Worm (Caenorhabditis elegans) whole organism, L3 larva: ENCODE data around the gene faxc-2.

Experiments
- R02D3.7 ChIP-seq: fragments of 150-350 bp; optimal IDR thresholded peaks from 2 replicates; lab custom pipeline; 2014; ENCODE audit warnings: missing biosample characterization, missing genetic modification characterization
- ZK546.5 ChIP-seq: sonication (generic microtip); optimal IDR thresholded peaks from 2 replicates; lab custom pipeline; 2017; ENCODE audit warnings: missing biosample characterization, missing genetic modification characterization
- aly-2 ChIP-seq: fragments of 150-350 bp; optimal IDR thresholded peaks from 2 replicates; lab custom pipeline; 2014; ENCODE audit warnings: missing biosample characterization, missing genetic modification characterization
- ama-1 ChIP-seq: fragments of 150-350 bp; optimal IDR thresholded peaks from 2 replicates; lab custom pipeline; 2018
- ceh-28 ChIP-seq: fragments of 150-350 bp; optimal IDR thresholded peaks from 2 replicates; lab custom pipeline; 2014; ENCODE audit warnings: missing biosample characterization, missing genetic modification reagents, missing genetic modification characterization
- ceh-82 ChIP-seq: fragments of 150-350 bp; optimal IDR thresholded peaks from 2 replicates; lab custom pipeline; 2014; ENCODE audit warnings: missing biosample characterization, missing genetic modification characterization
- ceh-9 ChIP-seq: sonication (generic microtip); optimal IDR thresholded peaks from 2 replicates; lab custom pipeline; 2018; ENCODE audit warnings: missing biosample characterization, missing genetic modification characterization
- daf-12 ChIP-seq: fragments of 150-350 bp; optimal IDR thresholded peaks from 2 replicates; lab custom pipeline; 2014; ENCODE audit warnings: missing biosample characterization, missing genetic modification reagents, missing genetic modification characterization
- egl-5 ChIP-seq: fragments of 150-350 bp; optimal IDR thresholded peaks from 2 replicates; lab custom pipeline; 2017; ENCODE audit warnings: missing biosample characterization, missing genetic modification reagents, missing genetic modification characterization, inconsistent platforms
- elt-1 ChIP-seq: fragments of 150-350 bp; optimal IDR thresholded peaks from 2 replicates; lab custom pipeline; 2014; ENCODE audit warnings: missing biosample characterization, missing genetic modification characterization
- elt-2 ChIP-seq: sonication (generic microtip); optimal IDR thresholded peaks from 2 replicates; lab custom pipeline; 2016; ENCODE audit warnings: missing genetic modification reagents, mild to moderate bottlenecking, missing genetic modification characterization, missing compliant biosample characterization
- elt-3 ChIP-seq, 3 experiments: fragments of 150-350 bp in 1 of 3; sonication (generic microtip) in 2 of 3; optimal IDR thresholded peaks; 2 replicates in 2 of 3; 4 replicates in 1 of 3; lab custom pipeline; 2014 to 2017; ENCODE audit warnings: missing biosample characterization in 3 of 3, missing genetic modification characterization in 3 of 3
- eor-1 ChIP-seq, 2 experiments: fragments of 150-350 bp; optimal IDR thresholded peaks; 2 replicates each; lab custom pipeline; 2014 to 2018; ENCODE audit warnings: missing biosample characterization in 2 of 2, missing genetic modification characterization in 2 of 2
- fkh-10 ChIP-seq: sonication (generic microtip); optimal IDR thresholded peaks from 2 replicates; lab custom pipeline; 2017; ENCODE audit warnings: missing biosample characterization, missing genetic modification reagents, missing genetic modification characterization
- hmg-11 ChIP-seq: sonication (generic microtip); optimal IDR thresholded peaks from 2 replicates; lab custom pipeline; 2016; ENCODE audit warnings: missing genetic modification characterization, missing compliant biosample characterization
- jun-1 ChIP-seq: fragments of 150-350 bp; optimal IDR thresholded peaks from 2 replicates; lab custom pipeline; 2014; ENCODE audit warnings: missing biosample characterization, missing genetic modification reagents, missing genetic modification characterization
- lin-15B ChIP-seq: fragments of 150-350 bp; optimal IDR thresholded peaks from 2 replicates; lab custom pipeline; 2014; ENCODE audit warnings: missing biosample characterization, missing genetic modification characterization
- lin-39 ChIP-seq: fragments of 150-350 bp; optimal IDR thresholded peaks from 2 replicates; lab custom pipeline; 2018; ENCODE audit warnings: missing biosample characterization, missing genetic modification reagents, missing genetic modification characterization
- lsy-12 ChIP-seq: sonication (generic microtip); optimal IDR thresholded peaks from 2 replicates; lab custom pipeline; 2016; ENCODE audit warnings: mild to moderate bottlenecking, missing genetic modification characterization, missing compliant biosample characterization
- mdl-1 ChIP-seq: fragments of 150-350 bp; optimal IDR thresholded peaks from 2 replicates; lab custom pipeline; 2014; ENCODE audit warnings: missing biosample characterization, missing genetic modification characterization
- nfya-1 ChIP-seq: sonication (generic microtip); optimal IDR thresholded peaks from 2 replicates; lab custom pipeline; 2017; ENCODE audit warnings: missing genetic modification characterization, mild to moderate bottlenecking, missing compliant biosample characterization, antibody characterized with exemption, moderate library complexity; ENCODE audit not compliant: insufficient read depth
- nhr-11 ChIP-seq: fragments of 150-350 bp; optimal IDR thresholded peaks from 2 replicates; lab custom pipeline; 2014; ENCODE audit warnings: missing biosample characterization, missing genetic modification characterization
- nhr-23 ChIP-seq: fragments of 150-350 bp; optimal IDR thresholded peaks from 2 replicates; lab custom pipeline; 2014; ENCODE audit warnings: missing biosample characterization, missing genetic modification reagents, missing genetic modification characterization
- nhr-237 ChIP-seq: fragments of 150-350 bp; optimal IDR thresholded peaks from 2 replicates; lab custom pipeline; 2014; ENCODE audit warnings: missing biosample characterization, missing genetic modification characterization
- nhr-25 ChIP-seq: sonication (generic microtip); optimal IDR thresholded peaks from 2 replicates; lab custom pipeline; 2017; ENCODE audit warnings: missing biosample characterization, missing genetic modification characterization
- nhr-28 ChIP-seq: fragments of 150-350 bp; optimal IDR thresholded peaks from 2 replicates; lab custom pipeline; 2014; ENCODE audit warnings: missing biosample characterization, missing genetic modification characterization
- nhr-43 ChIP-seq: sonication (generic microtip); optimal IDR thresholded peaks from 2 replicates; lab custom pipeline; 2016; ENCODE audit warnings: mild to moderate bottlenecking, missing genetic modification characterization, missing compliant biosample characterization; ENCODE audit not compliant: poor library complexity, severe bottlenecking
- nhr-76 ChIP-seq: fragments of 150-350 bp; sonication (generic microtip); optimal IDR thresholded peaks from 5 replicates; lab custom pipeline; 2014; ENCODE audit warnings: missing biosample characterization, missing genetic modification characterization
- nhr-77 ChIP-seq: fragments of 150-350 bp; optimal IDR thresholded peaks from 2 replicates; lab custom pipeline; 2014; ENCODE audit warnings: missing biosample characterization, missing genetic modification characterization
- pha-4 ChIP-seq: fragments of 150-350 bp; optimal IDR thresholded peaks from 2 replicates; lab custom pipeline; 2014; ENCODE audit warnings: missing biosample characterization, missing genetic modification reagents, missing genetic modification characterization
- pqm-1 ChIP-seq: fragments of 150-350 bp; optimal IDR thresholded peaks from 2 replicates; lab custom pipeline; 2017; ENCODE audit warnings: missing biosample characterization, missing genetic modification characterization, inconsistent platforms
- skn-1 ChIP-seq: fragments of 150-350 bp; optimal IDR thresholded peaks from 2 replicates; lab custom pipeline; 2014; ENCODE audit warnings: missing biosample characterization, missing genetic modification characterization
- snpc-4 ChIP-seq: fragments of 150-350 bp; optimal IDR thresholded peaks from 2 replicates; lab custom pipeline; 2014; ENCODE audit warnings: missing biosample characterization, missing genetic modification characterization
- tbx-2 ChIP-seq: sonication (generic microtip); optimal IDR thresholded peaks from 2 replicates; lab custom pipeline; 2016; ENCODE audit warnings: mild to moderate bottlenecking, missing genetic modification characterization, missing compliant biosample characterization
- unc-39 ChIP-seq: sonication (generic microtip); optimal IDR thresholded peaks from 4 replicates; lab custom pipeline; 2017; ENCODE audit warnings: missing biosample characterization, missing genetic modification characterization
- unc-62 ChIP-seq: fragments of 150-350 bp; sonication (generic microtip); optimal IDR thresholded peaks from 4 replicates; lab custom pipeline; 2014; ENCODE audit warnings: missing biosample characterization, missing genetic modification reagents, missing genetic modification characterization
- ztf-11 ChIP-seq: fragments of 150-350 bp; optimal IDR thresholded peaks from 2 replicates; lab custom pipeline; 2014; ENCODE audit warnings: missing biosample characterization, missing genetic modification characterization
- ztf-4 ChIP-seq: fragments of 150-350 bp; optimal IDR thresholded peaks from 2 replicates; lab custom pipeline; 2014; ENCODE audit warnings: missing biosample characterization, missing genetic modification characterization

Gene faxc-2

DNA sequence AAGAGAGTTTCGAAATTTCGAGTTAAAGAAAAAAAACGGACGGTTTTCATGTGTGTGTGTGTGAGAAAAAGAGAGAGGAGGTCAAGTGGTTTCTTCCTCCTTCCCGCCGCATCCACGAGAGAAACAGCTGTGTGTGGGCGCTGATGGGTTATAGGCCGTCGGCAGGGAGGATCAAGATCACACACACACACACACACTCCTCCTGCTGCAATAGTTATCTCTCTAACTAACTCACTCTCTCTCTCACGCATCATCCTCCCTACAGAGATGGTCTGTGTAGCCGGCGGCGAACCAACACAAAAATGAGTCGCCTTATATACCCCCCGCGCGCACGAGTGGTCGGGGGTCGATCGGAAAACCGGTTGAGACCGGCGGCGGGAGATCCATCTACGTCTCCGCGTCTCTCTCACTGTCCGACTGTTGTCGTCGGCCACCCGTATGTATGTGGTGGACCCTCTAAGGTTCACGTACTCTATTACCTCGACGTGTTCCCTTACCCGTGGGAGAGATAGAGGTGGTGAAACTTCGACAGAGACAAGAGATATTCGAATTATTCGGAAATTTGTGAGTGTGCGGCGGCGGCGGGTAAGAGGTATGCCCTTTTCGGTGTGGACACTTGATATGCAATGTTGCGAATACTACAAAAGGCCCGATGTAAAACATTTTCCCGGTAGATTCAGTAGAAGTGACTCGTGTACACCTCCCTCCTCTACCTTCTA, 17.5 kb upstream of the faxc-2 start:
- TF ChIP-seq jun-1 (tag; lab: Kevin White, UChicago) = peak; percentile 21
- TF ChIP-seq unc-62 (GFP tag; lab: Kevin White, UChicago) = no peak
- TF ChIP-seq pha-4 (tag; lab: Kevin White, UChicago) = peak; percentile 69
- peak; percentile 44 for TF ChIP-seq nfya-1
- peak; percentile 60 for TF ChIP-seq tbx-2 (tag; lab: Kevin White, UChicago)
- TF ChIP-seq snpc-4 = peak; percentile 4
- peak; percentile 15 for TF ChIP-seq lin-15B (tag; lab: Kevin White, UChicago)
- peak; percentile 82 for TF ChIP-seq nhr-43 (tag; lab: Kevin White, UChicago)
- peak; percentile 91 for TF ChIP-seq ama-1 (lab: Kevin White, UChicago)
- peak; percentile 46 for TF ChIP-seq egl-5
- peak; percentile 30 for TF ChIP-seq ztf-4 (tag; lab: Kevin White, UChicago)
- TF ChIP-seq ceh-82 (tag; lab: Kevin White, UChicago) = no peak
- no peak for TF ChIP-seq elt-2 (tag; lab: Kevin White, UChicago)
- TF ChIP-seq aly-2 = no peak
- peak; percentile 70 for TF ChIP-seq mdl-1 (tag; lab: Kevin White, UChicago)
- no peak for TF ChIP-seq fkh-10 (GFP tag; lab: Kevin White, UChicago)
- peak; percentile 9 for TF ChIP-seq lsy-12 (tag; lab: Kevin White, UChicago)
- TF ChIP-seq ceh-28 (tag; lab: Kevin White, UChicago) = peak; percentile 46
- peak; percentile 91 for TF ChIP-seq nhr-25
- TF ChIP-seq ceh-9 (tag; lab: Kevin White, UChicago) = no peak
- TF ChIP-seq nhr-23 = peak; percentile 92
- TF ChIP-seq elt-1 (tag; lab: Kevin White, UChicago) = peak; percentile 45
- TF ChIP-seq elt-3 (tag; optimal IDR thresholded peaks at IDR 0.05; lab: Kevin White, UChicago) = peak in 1 of 3 experiments; percentile 40
- no peak for TF ChIP-seq nhr-237 (tag; lab: Kevin White, UChicago)
- TF ChIP-seq nhr-28 (tag; lab: Kevin White, UChicago) = no peak
- TF ChIP-seq unc-39 (tag; lab: Kevin White, UChicago) = no peak
- peak; percentile 8 for TF ChIP-seq lin-39
- TF ChIP-seq nhr-11 (tag; lab: Kevin White, UChicago) = peak; percentile 19
- no peak for TF ChIP-seq skn-1
- TF ChIP-seq nhr-76 (tag; lab: Kevin White, UChicago) = peak; percentile 31

- TF ChIP-seq jun-1 (tag; lab: Kevin White, UChicago) (no peak), nhr-23 (peak; percentile 73), egl-5 (no peak), ceh-28 (tag; lab: Kevin White, UChicago) (peak; percentile 25), nhr-43 (tag; lab: Kevin White, UChicago) (peak; percentile 38), elt-3 (tag; optimal IDR thresholded peaks at IDR 0.05; lab: Kevin White, UChicago) (peak in 2 of 3 experiments; percentile 13 to 22)
Observed at ce11 chrII:13292913-13293312, 16.2 kb upstream of the faxc-2 start.

DNA sequence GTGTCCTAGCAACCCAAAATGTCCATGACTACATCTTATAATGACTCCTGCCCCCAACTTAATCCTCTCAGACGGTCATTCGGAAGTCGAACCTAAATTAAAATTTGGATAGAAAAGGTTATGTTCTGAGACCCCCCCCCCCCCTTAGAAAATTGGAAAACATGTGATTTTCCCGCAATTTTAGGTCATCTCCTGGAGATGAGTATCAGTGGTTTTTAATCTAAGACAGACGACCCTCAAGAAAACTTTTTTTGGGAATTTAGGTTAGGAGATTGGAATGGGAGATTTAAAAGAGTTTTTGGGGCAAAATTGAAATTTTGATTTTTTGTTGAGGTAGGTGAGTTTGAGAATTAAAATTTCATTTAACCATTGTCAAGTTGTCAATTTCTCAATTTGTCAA, 15.6 kb upstream of the faxc-2 start:
- TF ChIP-seq nhr-23 (peak; percentile 58), R02D3.7 (tag; lab: Kevin White, UChicago) (no peak)

DNA sequence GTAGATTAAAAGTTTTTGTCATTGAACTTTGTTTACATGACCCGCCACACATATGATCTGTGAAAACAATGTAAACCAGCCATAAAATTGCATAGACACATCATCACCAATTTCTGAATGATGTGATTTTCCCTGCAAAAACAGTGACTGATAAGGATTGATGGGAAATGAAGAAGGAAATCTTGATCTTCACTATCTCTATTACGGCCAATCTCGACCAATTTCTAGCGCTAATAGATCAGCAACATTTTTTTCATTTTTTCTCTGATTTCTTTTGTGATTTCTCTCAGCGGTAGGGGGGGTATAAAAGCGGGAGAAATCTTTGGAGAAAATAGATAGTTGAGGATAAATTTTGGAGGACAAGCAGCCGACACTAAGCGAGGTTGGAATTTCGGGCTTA, 11.8 kb upstream of the faxc-2 start:
- no peak for TF ChIP-seq lsy-12 (tag; lab: Kevin White, UChicago)
- TF ChIP-seq ceh-82 (tag; lab: Kevin White, UChicago) = no peak
- no peak for TF ChIP-seq jun-1 (tag; lab: Kevin White, UChicago)
- TF ChIP-seq tbx-2 (tag; lab: Kevin White, UChicago) = no peak
- TF ChIP-seq nhr-76 (tag; lab: Kevin White, UChicago) = no peak
- no peak for TF ChIP-seq nhr-28 (tag; lab: Kevin White, UChicago)
- no peak for TF ChIP-seq skn-1
- TF ChIP-seq daf-12 (tag; lab: Kevin White, UChicago) = no peak
- no peak for TF ChIP-seq eor-1 (tag; optimal IDR thresholded peaks at IDR 0.05; lab: Kevin White, UChicago)
- no peak for TF ChIP-seq fkh-10 (GFP tag; lab: Kevin White, UChicago)
- no peak for TF ChIP-seq hmg-11 (tag; lab: Kevin White, UChicago)
- no peak for TF ChIP-seq nhr-77
- TF ChIP-seq ZK546.5 (tag; lab: Kevin White, UChicago) = no peak
- TF ChIP-seq pha-4 (tag; lab: Kevin White, UChicago) = no peak
- TF ChIP-seq ztf-4 (tag; lab: Kevin White, UChicago) = no peak
- no peak for TF ChIP-seq ztf-11 (tag; lab: Kevin White, UChicago)
- TF ChIP-seq ceh-9 (tag; lab: Kevin White, UChicago) = no peak
- no peak for TF ChIP-seq lin-39
- TF ChIP-seq R02D3.7 (tag; lab: Kevin White, UChicago) = no peak
- no peak for TF ChIP-seq pqm-1 (tag; lab: Kevin White, UChicago)
